Worm (Caenorhabditis elegans) whole organism, young adult: ENCODE measurements around the gene clec-185.

Experiments used
- B0336.3 ChIP-seq: fragments of 200-800 bp; sonication (Bioruptor generic); IDR thresholded peaks from 2 replicates; pipeline ENCODE4 v1.3.6; 2022; ENCODE audit warnings: missing genetic modification characterization, missing compliant biosample characterization
- F10E7.11 ChIP-seq: sonication (generic microtip); optimal IDR thresholded peaks from 2 replicates; lab custom pipeline; 2017; ENCODE audit warnings: mild to moderate bottlenecking, missing genetic modification characterization, moderate library complexity, missing compliant biosample characterization
- F33H1.4 ChIP-seq: fragments of 200-800 bp; sonication (Bioruptor generic); IDR thresholded peaks from 2 replicates; pipeline ENCODE4 v1.3.6; 2022; ENCODE audit warnings: missing genetic modification reagents, missing genetic modification characterization, missing compliant biosample characterization
- F39B2.1 ChIP-seq: fragments of 200-800 bp; sonication (Bioruptor generic); IDR thresholded peaks from 2 replicates; pipeline ENCODE4 v1.3.6; 2022; ENCODE audit warnings: missing genetic modification reagents, missing genetic modification characterization, missing compliant biosample characterization
- F49E8.2 ChIP-seq: sonication (generic microtip); optimal IDR thresholded peaks from 3 replicates; lab custom pipeline; 2017; ENCODE audit warnings: missing genetic modification characterization, mild to moderate bottlenecking, missing compliant biosample characterization, antibody characterized with exemption, moderate library complexity; ENCODE audit not compliant: insufficient read depth
- F52B5.7 ChIP-seq: sonication (generic microtip); optimal IDR thresholded peaks from 2 replicates; lab custom pipeline; 2016; ENCODE audit warnings: mild to moderate bottlenecking, missing genetic modification characterization, missing compliant biosample characterization
- F55B11.4 ChIP-seq: sonication (generic microtip); optimal IDR thresholded peaks from 2 replicates; lab custom pipeline; 2016; ENCODE audit warnings: missing compliant biosample characterization, missing genetic modification characterization, borderline replicate concordance; ENCODE audit not compliant: insufficient read depth
- T07F8.4 ChIP-seq: sonication (generic microtip); optimal IDR thresholded peaks from 2 replicates; lab custom pipeline; 2016; ENCODE audit warnings: mild to moderate bottlenecking, missing genetic modification characterization, moderate library complexity, missing compliant biosample characterization
- Y53G8AR.9 ChIP-seq: fragments of 200-800 bp; sonication (Bioruptor generic); conservative IDR thresholded peaks from 2 replicates; pipeline ENCODE4 v1.3.6; 2022; ENCODE audit warnings: missing genetic modification reagents, missing genetic modification characterization, missing compliant biosample characterization
- Y56A3A.18 ChIP-seq: fragments of 200-800 bp; sonication (Bioruptor generic); IDR thresholded peaks from 2 replicates; pipeline ENCODE4 v1.3.6; 2022; ENCODE audit warnings: missing genetic modification reagents, missing genetic modification characterization, missing compliant biosample characterization
- Y95B8A.8 ChIP-seq: fragments of 200-800 bp; sonication (Bioruptor generic); IDR thresholded peaks from 2 replicates; pipeline ENCODE4 v1.3.6; 2022; ENCODE audit warnings: missing genetic modification reagents, missing genetic modification characterization, missing compliant biosample characterization
- ama-1 ChIP-seq, 3 experiments: fragments of 150-350 bp in 1 of 3; sonication (generic microtip) in 2 of 3; optimal IDR thresholded peaks; 2 replicates each; lab custom pipeline; 2014 to 2018; ENCODE audit warnings: missing biosample characterization in 2 of 3, missing genetic modification characterization in 2 of 3, missing genetic modification reagents in 2 of 3
- athp-1 ChIP-seq: sonication (generic microtip); optimal IDR thresholded peaks from 2 replicates; lab custom pipeline; 2017; ENCODE audit warnings: mild to moderate bottlenecking, missing genetic modification characterization, missing compliant biosample characterization
- attf-6 ChIP-seq: fragments of 200-800 bp; sonication (Bioruptor generic); IDR thresholded peaks from 2 replicates; pipeline ENCODE4 v1.3.6; 2022; ENCODE audit warnings: missing genetic modification reagents, missing genetic modification characterization, missing compliant biosample characterization
- cebp-2 ChIP-seq: fragments of 200-800 bp; sonication (Bioruptor generic); IDR thresholded peaks from 2 replicates; pipeline ENCODE4 v1.3.6; 2022; ENCODE audit warnings: missing genetic modification characterization, missing compliant biosample characterization
- ceh-100 ChIP-seq: fragments of 200-800 bp; sonication (Bioruptor generic); IDR thresholded peaks from 2 replicates; pipeline ENCODE4 v1.3.6; 2022; ENCODE audit warnings: missing genetic modification reagents, missing genetic modification characterization, missing compliant biosample characterization
- ceh-58 ChIP-seq: fragments of 200-800 bp; sonication (Bioruptor generic); IDR thresholded peaks from 2 replicates; pipeline ENCODE4 v1.3.6; 2022; ENCODE audit warnings: missing genetic modification characterization, missing compliant biosample characterization
- chd-7 ChIP-seq: sonication (generic microtip); optimal IDR thresholded peaks from 2 replicates; lab custom pipeline; 2016; ENCODE audit warnings: mild to moderate bottlenecking, missing genetic modification characterization, moderate library complexity, missing compliant biosample characterization
- efl-1 ChIP-seq: fragments of 150-350 bp; optimal IDR thresholded peaks from 2 replicates; lab custom pipeline; 2014; ENCODE audit warnings: missing biosample characterization, missing genetic modification reagents, missing genetic modification characterization
- egl-18 ChIP-seq: fragments of 200-800 bp; sonication (Bioruptor generic); IDR thresholded peaks from 2 replicates; pipeline ENCODE4 v1.3.6; 2022; ENCODE audit warnings: missing genetic modification reagents, missing genetic modification characterization, missing compliant biosample characterization
- ekl-4 ChIP-seq: fragments of 200-800 bp; sonication (Bioruptor generic); IDR thresholded peaks from 2 replicates; pipeline ENCODE4 v1.3.6; 2022; ENCODE audit warnings: missing genetic modification reagents, missing genetic modification characterization, missing compliant biosample characterization
- him-1 ChIP-seq: sonication (generic microtip); optimal IDR thresholded peaks from 2 replicates; lab custom pipeline; 2016; ENCODE audit warnings: missing genotype, missing genetic modification reagents, missing genetic modification characterization, missing compliant biosample characterization
- hmg-1.2 ChIP-seq: fragments of 200-800 bp; sonication (Bioruptor generic); IDR thresholded peaks from 2 replicates; pipeline ENCODE4 v1.3.6; 2022; ENCODE audit warnings: missing genetic modification reagents, missing genetic modification characterization, missing compliant biosample characterization
- hrde-1 ChIP-seq: sonication (generic microtip); optimal IDR thresholded peaks from 2 replicates; lab custom pipeline; 2016; ENCODE audit warnings: missing genetic modification characterization, mild to moderate bottlenecking, missing compliant biosample characterization, moderate library complexity, missing genotype, missing genetic modification reagents, borderline replicate concordance
- hsf-1 ChIP-seq: fragments of 200-800 bp; sonication (Bioruptor generic); IDR thresholded peaks from 2 replicates; pipeline ENCODE4 v1.3.6; 2022; ENCODE audit warnings: missing genetic modification reagents, missing genetic modification characterization, missing compliant biosample characterization
- lin-26 ChIP-seq: fragments of 200-800 bp; sonication (Bioruptor generic); IDR thresholded peaks from 2 replicates; pipeline ENCODE4 v1.3.6; 2022; ENCODE audit warnings: missing genetic modification reagents, missing genetic modification characterization, missing compliant biosample characterization
- lin-35 ChIP-seq, 3 experiments: fragments of 150-350 bp in 2 of 3; sonication (generic microtip) in 1 of 3; optimal IDR thresholded peaks; 2 replicates each; lab custom pipeline; 2014 to 2018; ENCODE audit warnings: missing biosample characterization in 3 of 3, missing genetic modification characterization in 3 of 3, missing genetic modification reagents in 3 of 3
- lin-54 ChIP-seq: fragments of 200-800 bp; sonication (Bioruptor generic); optimal IDR thresholded peaks from 2 replicates; lab custom pipeline; 2018; ENCODE audit warnings: mild to moderate bottlenecking, missing genetic modification characterization, missing compliant biosample characterization
- lsl-1 ChIP-seq: fragments of 200-800 bp; sonication (Bioruptor generic); optimal IDR thresholded peaks from 2 replicates; lab custom pipeline; 2018; ENCODE audit warnings: mild to moderate bottlenecking, missing genetic modification characterization, moderate library complexity, missing compliant biosample characterization
- lsy-27 ChIP-seq: sonication (generic microtip); optimal IDR thresholded peaks from 2 replicates; lab custom pipeline; 2017; ENCODE audit warnings: missing genetic modification characterization, mild to moderate bottlenecking, missing compliant biosample characterization, antibody characterized with exemption, missing genotype, borderline replicate concordance; ENCODE audit not compliant: insufficient read depth
- madf-3 ChIP-seq: fragments of 200-800 bp; sonication (Bioruptor generic); IDR thresholded peaks from 2 replicates; pipeline ENCODE4 v1.3.6; 2022; ENCODE audit warnings: missing genetic modification reagents, missing genetic modification characterization, missing compliant biosample characterization
- madf-6 ChIP-seq: fragments of 200-800 bp; sonication (Bioruptor generic); IDR thresholded peaks from 2 replicates; pipeline ENCODE4 v1.3.6; 2022; ENCODE audit warnings: missing genetic modification reagents, missing genetic modification characterization, missing compliant biosample characterization
- nfyb-1 ChIP-seq: fragments of 200-800 bp; sonication (Bioruptor generic); IDR thresholded peaks from 2 replicates; pipeline ENCODE4 v1.3.6; 2022; ENCODE audit warnings: missing genetic modification reagents, missing genetic modification characterization, missing compliant biosample characterization
- nhr-120 ChIP-seq: fragments of 200-800 bp; sonication (Bioruptor generic); IDR thresholded peaks from 2 replicates; pipeline ENCODE4 v1.3.6; 2022; ENCODE audit warnings: missing genetic modification characterization, missing compliant biosample characterization
- nhr-90 ChIP-seq: sonication (generic microtip); optimal IDR thresholded peaks from 2 replicates; lab custom pipeline; 2016; ENCODE audit warnings: missing genotype, mild to moderate bottlenecking, missing genetic modification characterization, missing compliant biosample characterization
- pbrm-1 ChIP-seq: fragments of 200-800 bp; sonication (Bioruptor generic); IDR thresholded peaks from 2 replicates; pipeline ENCODE4 v1.3.6; 2022; ENCODE audit warnings: missing genetic modification reagents, missing genetic modification characterization, missing compliant biosample characterization
- rcor-1 ChIP-seq: fragments of 200-800 bp; sonication (Bioruptor generic); IDR thresholded peaks from 2 replicates; pipeline ENCODE4 v1.3.6; 2022; ENCODE audit warnings: missing genetic modification reagents, missing genetic modification characterization, missing compliant biosample characterization
- sdz-38 ChIP-seq: sonication (generic microtip); optimal IDR thresholded peaks from 2 replicates; lab custom pipeline; 2016; ENCODE audit warnings: missing genotype, missing genetic modification characterization, missing compliant biosample characterization
- snpc-1.1 ChIP-seq: sonication (generic microtip); optimal IDR thresholded peaks from 2 replicates; lab custom pipeline; 2017; ENCODE audit warnings: missing genetic modification characterization, mild to moderate bottlenecking, missing compliant biosample characterization, antibody characterized with exemption, moderate library complexity, missing genotype, missing genetic modification reagents; ENCODE audit not compliant: insufficient read depth
- snpc-3.4 ChIP-seq: sonication (generic microtip); optimal IDR thresholded peaks from 2 replicates; lab custom pipeline; 2017; ENCODE audit warnings: missing genetic modification characterization, mild to moderate bottlenecking, missing compliant biosample characterization, antibody characterized with exemption, moderate library complexity, missing genotype, missing genetic modification reagents
- snpc-4 ChIP-seq, 5 experiments: fragments of 150-350 bp in 1 of 5; sonication (generic microtip) in 4 of 5; optimal IDR thresholded peaks; 2 replicates each; lab custom pipeline; 2014 to 2018; ENCODE audit warnings: missing genetic modification characterization in 5 of 5, missing biosample characterization in 3 of 5, antibody characterized with exemption in 2 of 5, mild to moderate bottlenecking in 2 of 5, missing compliant biosample characterization in 2 of 5, missing genotype in 2 of 5, moderate library complexity in 2 of 5, missing genetic modification reagents in 1 of 5
- tbp1 ChIP-seq: fragments of 200-800 bp; sonication (Bioruptor generic); optimal IDR thresholded peaks from 2 replicates; lab custom pipeline; 2018; ENCODE audit warnings: mild to moderate bottlenecking, missing genetic modification characterization, missing compliant biosample characterization
- unc-130 ChIP-seq: sonication (generic microtip); optimal IDR thresholded peaks from 2 replicates; lab custom pipeline; 2016; ENCODE audit warnings: missing genetic modification reagents, missing genetic modification characterization, missing compliant biosample characterization
- ztf-26 ChIP-seq: sonication (generic microtip); optimal IDR thresholded peaks from 2 replicates; lab custom pipeline; 2017; ENCODE audit warnings: missing genetic modification characterization, missing compliant biosample characterization

The clec-185 gene

DNA sequence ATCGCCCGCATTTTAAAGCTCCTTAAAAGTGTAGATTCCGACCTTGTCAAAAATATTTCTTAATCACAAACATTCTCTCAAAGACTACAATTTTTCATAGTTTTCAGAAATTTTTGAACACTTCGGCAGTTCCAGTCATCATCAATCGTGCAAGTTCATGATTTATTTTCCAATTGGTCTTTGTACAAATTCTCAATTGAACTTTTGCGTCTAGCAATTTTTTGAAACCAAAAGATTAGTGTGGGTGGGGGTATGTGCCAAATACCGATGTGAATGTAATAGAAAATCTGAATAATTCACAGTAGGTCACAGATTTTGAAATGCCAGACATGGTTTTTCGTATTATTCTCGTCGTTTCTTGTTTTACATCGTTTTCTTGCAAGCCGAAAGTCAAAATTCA, at the start of gene clec-185:
Gene clec-185 (plus strand): TSS at position 301 of the 400 bp plus-strand sequence.
- TF ChIP-seq efl-1 (GFP tag; lab: Kevin White, UChicago) (no peak), lsy-27 (tag; lab: Kevin White, UChicago) (no peak), F52B5.7 (tag; lab: Kevin White, UChicago) (no peak), F10E7.11 (tag; lab: Kevin White, UChicago) (no peak)

DNA sequence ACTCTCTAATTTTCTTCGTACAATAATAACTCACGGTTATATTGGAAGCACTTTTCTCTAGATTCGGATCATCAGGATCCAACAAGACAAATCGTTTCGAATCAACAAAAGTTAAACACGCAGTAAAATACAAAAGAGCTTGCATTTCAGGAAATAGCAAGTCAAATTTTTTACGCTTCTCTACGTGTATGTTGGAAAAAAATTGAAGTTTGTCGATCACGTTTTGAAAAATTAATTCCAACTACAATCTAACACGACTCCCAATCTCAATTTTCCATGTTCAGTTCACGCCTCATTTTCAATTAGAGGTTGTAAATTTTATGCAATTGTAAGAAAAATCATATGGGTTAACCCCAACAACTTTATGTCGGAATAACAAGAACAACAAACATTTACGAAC, 48.5 kb upstream of the clec-185 start, which contains the start of gene spe-45:
Gene spe-45 (minus strand): TSS at position 145 of the 400 bp plus-strand sequence.
- TF ChIP-seq sdz-38 (no peak), ekl-4 (GFP tag; lab: Robert Waterston, UW) (peak; percentile 78), snpc-3.4 (tag; lab: Kevin White, UChicago) (peak; percentile 43), lin-26 (GFP tag; lab: Robert Waterston, UW) (peak; percentile 78), lin-35 (GFP tag; optimal IDR thresholded peaks at IDR 0.05; lab: Kevin White, UChicago) (peak in 1 of 3 experiments; percentile 38), snpc-4 (GFP tag; optimal IDR thresholded peaks at IDR 0.05; lab: Kevin White, UChicago) (no peak), snpc-4 (tag; optimal IDR thresholded peaks at IDR 0.05; lab: Kevin White, UChicago) (peak in 2 of 4 experiments; percentile 15 to 47), ceh-58 (GFP tag; lab: Robert Waterston, UW) (peak; percentile 24; the same call in 1 of the 2 replicates), athp-1 (peak; percentile 64), hsf-1 (GFP tag; lab: Robert Waterston, UW) (peak; percentile 58; the same call in 1 of the 2 replicates), madf-6 (GFP tag; lab: Robert Waterston, UW) (peak; percentile 73), cebp-2 (GFP tag; lab: Robert Waterston, UW) (peak; percentile 81; the same call in 1 of the 2 replicates), unc-130 (GFP tag; lab: Kevin White, UChicago) (peak; percentile 16), F55B11.4 (tag; lab: Kevin White, UChicago) (no peak), pbrm-1 (GFP tag; lab: Robert Waterston, UW) (peak; percentile 46; the same call in 1 of the 2 replicates), lsl-1 (GFP tag; lab: Kevin White, UChicago) (peak; percentile 28), him-1 (peak; percentile 32), hmg-1.2 (no peak), lin-54 (GFP tag; lab: Kevin White, UChicago) (peak; percentile 73), F33H1.4 (GFP tag; lab: Robert Waterston, UW) (peak; percentile 43), ceh-100 (GFP tag; lab: Robert Waterston, UW) (peak; percentile 45; the same call in 1 of the 2 replicates), nhr-90 (no peak), nhr-120 (GFP tag; lab: Robert Waterston, UW) (no peak), Y53G8AR.9 (peak; percentile 79), egl-18 (no peak), F49E8.2 (tag; lab: Kevin White, UChicago) (peak; percentile 71), F52B5.7 (tag; lab: Kevin White, UChicago) (peak; percentile 21), ama-1 (optimal IDR thresholded peaks at IDR 0.05; lab: Kevin White, UChicago) (no peak), ama-1 (GFP tag; optimal IDR thresholded peaks at IDR 0.05; lab: Kevin White, UChicago) (peak in 1 of 2 experiments; percentile 74), chd-7 (tag; lab: Kevin White, UChicago) (no peak), Y95B8A.8 (GFP tag; lab: Robert Waterston, UW) (0 out of 2 replicates have a peak, but pooled peaks have one; percentile 37), nfyb-1 (no peak), F39B2.1 (GFP tag; lab: Robert Waterston, UW) (0 out of 2 replicates have a peak, but pooled peaks have one; percentile 2), B0336.3 (GFP tag; lab: Robert Waterston, UW) (peak; percentile 83), Y56A3A.18 (GFP tag; lab: Robert Waterston, UW) (no peak), rcor-1 (GFP tag; lab: Robert Waterston, UW) (peak; percentile 32; the same call in 1 of the 2 replicates), ztf-26 (tag; lab: Kevin White, UChicago) (no peak), madf-3 (GFP tag; lab: Robert Waterston, UW) (peak; percentile 41; the same call in 1 of the 2 replicates), attf-6 (peak; percentile 74; the same call in 1 of the 2 replicates), snpc-1.1 (no peak), tbp1 (GFP tag; lab: Kevin White, UChicago) (peak; percentile 47), hrde-1 (peak; percentile 28), T07F8.4 (tag; lab: Kevin White, UChicago) (no peak)
- TF ChIP-seq, all 124 proteins: peak for 29
